Worm (Caenorhabditis elegans) whole organism, mixed stage, embryonic: ENCODE data around the gene C06A6.2.

ENCODE experiments used
- M03D4.4 ChIP-seq: sonication (generic microtip); optimal IDR thresholded peaks from 2 replicates; lab custom pipeline; 2017; ENCODE audit warnings: mild to moderate bottlenecking, missing genetic modification characterization, missing compliant biosample characterization
- bed-3 ChIP-seq: fragments of 200-800 bp; sonication (Bioruptor generic); optimal IDR thresholded peaks from 3 replicates; lab custom pipeline; 2018; ENCODE audit warnings: mild to moderate bottlenecking, missing genetic modification characterization, moderate library complexity, missing compliant biosample characterization
- blmp-1 ChIP-seq: fragments of 150-350 bp; optimal IDR thresholded peaks from 2 replicates; lab custom pipeline; 2014; ENCODE audit warnings: missing biosample characterization, missing genetic modification characterization
- ceh-83 ChIP-seq: fragments of 200-800 bp; sonication (Bioruptor generic); optimal IDR thresholded peaks from 2 replicates; lab custom pipeline; 2018; ENCODE audit warnings: mild to moderate bottlenecking, missing genetic modification characterization, missing compliant biosample characterization
- ces-1 ChIP-seq: fragments of 150-350 bp; optimal IDR thresholded peaks from 2 replicates; lab custom pipeline; 2014; ENCODE audit warnings: missing biosample characterization, missing genetic modification reagents, missing genetic modification characterization
- cnd-1 ChIP-seq: fragments of 200-800 bp; sonication (Bioruptor generic); optimal IDR thresholded peaks from 2 replicates; lab custom pipeline; 2018; ENCODE audit warnings: mild to moderate bottlenecking, missing genetic modification characterization, missing compliant biosample characterization
- lin-13 ChIP-seq: fragments of 150-350 bp; optimal IDR thresholded peaks from 2 replicates; lab custom pipeline; 2014; ENCODE audit warnings: missing biosample characterization, missing genetic modification characterization
- lsy-2 ChIP-seq: fragments of 150-350 bp; optimal IDR thresholded peaks from 2 replicates; lab custom pipeline; 2014; ENCODE audit warnings: missing biosample characterization, missing genetic modification characterization
- nhr-28 ChIP-seq: fragments of 150-350 bp; optimal IDR thresholded peaks from 2 replicates; lab custom pipeline; 2014; ENCODE audit warnings: missing biosample characterization, missing genetic modification characterization
- pha-4 ChIP-seq: fragments of 150-350 bp; optimal IDR thresholded peaks from 2 replicates; lab custom pipeline; 2018; ENCODE audit warnings: missing biosample characterization, missing genetic modification reagents, missing genetic modification characterization
- sptf-1 ChIP-seq: sonication (generic microtip); optimal IDR thresholded peaks from 2 replicates; lab custom pipeline; 2017; ENCODE audit warnings: mild to moderate bottlenecking, missing genetic modification characterization, moderate library complexity, missing compliant biosample characterization
- tbx-8 ChIP-seq: fragments of 200-800 bp; sonication (Bioruptor generic); optimal IDR thresholded peaks from 2 replicates; lab custom pipeline; 2018; ENCODE audit warnings: mild to moderate bottlenecking, missing genetic modification characterization, moderate library complexity, missing compliant biosample characterization
- ztf-11 ChIP-seq: fragments of 150-350 bp; optimal IDR thresholded peaks from 2 replicates; lab custom pipeline; 2014; ENCODE audit warnings: missing biosample characterization, missing genetic modification characterization

ce11 chrIV:7846386-7846785, at the start of gene C06A6.2:
- TF ChIP-seq bed-3 (no peak), sptf-1 (tag; lab: Kevin White, UChicago) (no peak), lin-13 (no peak), M03D4.4 (tag; lab: Kevin White, UChicago) (no peak), blmp-1 (no peak), ces-1 (GFP tag; lab: Kevin White, UChicago) (no peak), nhr-28 (tag; lab: Kevin White, UChicago) (no peak), ceh-83 (GFP tag; lab: Kevin White, UChicago) (no peak), cnd-1 (tag; lab: Kevin White, UChicago) (no peak), ztf-11 (no peak), pha-4 (tag; lab: Kevin White, UChicago) (no peak), lsy-2 (tag; lab: Kevin White, UChicago) (no peak), tbx-8 (GFP tag; lab: Kevin White, UChicago) (no peak)
